Fruit fly (Drosophila melanogaster) whole organism, embryonic: ENCODE data around the gene Jon25Bi.

Experiments
- Ada2b ChIP-seq: fragments of 200-800 bp; sonication (Bioruptor generic); IDR thresholded peaks from 2 replicates; pipeline ENCODE4 v1.3.6; 2022; ENCODE audit warnings: missing biosample characterization, missing genetic modification characterization
- Atf3 ChIP-seq: fragments of 200-800 bp; sonication (Bioruptor generic); optimal IDR thresholded peaks from 3 replicates; lab custom pipeline; 2016; ENCODE audit warnings: missing biosample characterization, missing genetic modification characterization
- B-H1 ChIP-seq: fragments of 200-800 bp; sonication (Bioruptor generic); IDR thresholded peaks from 3 replicates; pipeline ENCODE4 v1.3.6; 2022; ENCODE audit warnings: missing biosample characterization, missing genetic modification characterization
- CG10147 ChIP-seq: fragments of 200-800 bp; sonication (Bioruptor generic); optimal IDR thresholded peaks from 2 replicates; lab custom pipeline; 2019; ENCODE audit warnings: missing biosample characterization, mild to moderate bottlenecking, missing genetic modification characterization, moderate library complexity
- CG10462 ChIP-seq: fragments of 200-800 bp; sonication (Bioruptor generic); optimal IDR thresholded peaks from 2 replicates; lab custom pipeline; 2016; ENCODE audit warnings: missing biosample characterization, missing genetic modification characterization
- CG10959 ChIP-seq: fragments of 200-800 bp; sonication (Bioruptor generic); IDR thresholded peaks from 2 replicates; pipeline ENCODE4 v1.3.6; 2022; ENCODE audit warnings: missing biosample characterization, missing genetic modification characterization
- CG11695 ChIP-seq: fragments of 200-800 bp; sonication (Bioruptor generic); IDR thresholded peaks from 3 replicates; pipeline ENCODE4 v1.3.6; 2022; ENCODE audit warnings: missing biosample characterization, missing genetic modification characterization
- CG13287 ChIP-seq: fragments of 200-800 bp; sonication (Bioruptor generic); IDR thresholded peaks from 2 replicates; pipeline ENCODE4 v1.3.6; 2022; ENCODE audit warnings: missing biosample characterization, missing genetic modification characterization; ENCODE audit not compliant: partially characterized antibody
- CG14860 ChIP-seq: fragments of 200-800 bp; sonication (Bioruptor generic); IDR thresholded peaks from 3 replicates; pipeline ENCODE4 v1.3.6; 2022; ENCODE audit warnings: missing biosample characterization, missing genetic modification characterization; ENCODE audit not compliant: partially characterized antibody
- CG15073 ChIP-seq: fragments of 200-800 bp; sonication (Bioruptor generic); optimal IDR thresholded peaks from 2 replicates; lab custom pipeline; 2016; ENCODE audit warnings: missing biosample characterization, missing genetic modification characterization
- CG1603 ChIP-seq: fragments of 200-800 bp; sonication (Bioruptor generic); optimal IDR thresholded peaks from 2 replicates; lab custom pipeline; 2019; ENCODE audit warnings: missing biosample characterization, mild to moderate bottlenecking, missing genetic modification characterization, moderate library complexity
- CG17359 ChIP-seq: fragments of 200-800 bp; sonication (Bioruptor generic); optimal IDR thresholded peaks from 3 replicates; lab custom pipeline; 2018; ENCODE audit warnings: missing biosample characterization, mild to moderate bottlenecking, missing genetic modification characterization, moderate library complexity
- CG17361 ChIP-seq: fragments of 200-800 bp; sonication (Bioruptor generic); IDR thresholded peaks from 3 replicates; pipeline ENCODE4 v1.3.6; 2022; ENCODE audit warnings: missing biosample characterization, missing genetic modification characterization
- CG17612 ChIP-seq: fragments of 200-800 bp; sonication (Bioruptor generic); IDR thresholded peaks from 2 replicates; pipeline ENCODE4 v1.3.6; 2022; ENCODE audit warnings: missing biosample characterization, missing genetic modification characterization
- CG17912 ChIP-seq: fragments of 200-800 bp; sonication (Bioruptor generic); optimal IDR thresholded peaks from 2 replicates; lab custom pipeline; 2018; ENCODE audit warnings: missing biosample characterization, mild to moderate bottlenecking, missing genetic modification characterization
- CG3726 ChIP-seq: fragments of 200-800 bp; sonication (Bioruptor generic); IDR thresholded peaks from 3 replicates; pipeline ENCODE4, ENCODE4 v1.3.6; 2022; ENCODE audit warnings: missing biosample characterization, missing genetic modification characterization
- Dref ChIP-seq: fragments of 200-800 bp; sonication (Bioruptor generic); IDR thresholded peaks from 2 replicates; pipeline ENCODE4 v1.3.6; 2022; ENCODE audit warnings: missing biosample characterization, missing genetic modification characterization
- Ets65A ChIP-seq: fragments of 200-800 bp; sonication (Bioruptor generic); peaks from one replicate; lab custom pipeline; 2016; ENCODE audit warnings: missing biosample characterization, missing genetic modification characterization
- Gsc ChIP-seq: fragments of 200-800 bp; sonication (Bioruptor generic); IDR thresholded peaks from 2 replicates; pipeline ENCODE4 v1.3.6; 2022; ENCODE audit warnings: missing biosample characterization, missing genetic modification characterization
- H15 ChIP-seq: fragments of 200-800 bp; sonication (Bioruptor generic); IDR thresholded peaks from 3 replicates; pipeline ENCODE4 v1.3.6; 2022; ENCODE audit warnings: missing biosample characterization, missing genetic modification characterization
- HLHmδ ChIP-seq: fragments of 200-800 bp; sonication (Bioruptor generic); optimal IDR thresholded peaks from 2 replicates; lab custom pipeline; 2018; ENCODE audit warnings: missing biosample characterization, mild to moderate bottlenecking, missing genetic modification characterization, moderate library complexity
- Hr78 ChIP-seq, 2 experiments: fragments of 200-800 bp in 1 of 2; fragments of >200 bp in 1 of 2; sonication (Bioruptor generic) in 1 of 2; optimal IDR thresholded peaks; 2 replicates each; lab custom pipeline; 2017 to 2019; ENCODE audit warnings: missing biosample characterization in 2 of 2, missing genetic modification characterization in 2 of 2, mild to moderate bottlenecking in 1 of 2, moderate library complexity in 1 of 2
- Lim3 ChIP-seq: fragments of 200-800 bp; sonication (Bioruptor generic); IDR thresholded peaks from 2 replicates; pipeline ENCODE4 v1.3.6; 2022; ENCODE audit warnings: missing biosample characterization, missing genetic modification characterization
- NFAT ChIP-seq: fragments of 200-800 bp; sonication (Bioruptor generic); IDR thresholded peaks from 2 replicates; pipeline ENCODE4 v1.3.6; 2022; ENCODE audit warnings: missing biosample characterization, missing genetic modification characterization
- Nf-YC ChIP-seq: fragments of 200-800 bp; optimal IDR thresholded peaks from 3 replicates; lab custom pipeline; 2019; ENCODE audit warnings: missing biosample characterization, mild to moderate bottlenecking, missing genetic modification characterization, moderate library complexity
- Optix ChIP-seq: fragments of 200-800 bp; sonication (Bioruptor generic); IDR thresholded peaks from 3 replicates; pipeline ENCODE4 v1.3.6; 2022; ENCODE audit warnings: missing biosample characterization, missing genetic modification characterization
- Stat92E ChIP-seq, 3 experiments: fragments of >200 bp in 2 of 3; fragments of 200-800 bp in 1 of 3; sonication (Bioruptor generic) in 1 of 3; optimal IDR thresholded peaks; 2 replicates each; lab custom pipeline; 2017 to 2019; ENCODE audit warnings: missing biosample characterization in 3 of 3, missing genetic modification characterization in 3 of 3, mild to moderate bottlenecking in 1 of 3, moderate library complexity in 1 of 3
- Taf1 ChIP-seq: fragments of 200-800 bp; sonication (Bioruptor generic); IDR thresholded peaks from 2 replicates; pipeline ENCODE4 v1.3.6; 2022; ENCODE audit warnings: missing biosample characterization, missing genetic modification characterization
- az2 ChIP-seq: fragments of 200-800 bp; sonication (Bioruptor generic); optimal IDR thresholded peaks from 3 replicates; lab custom pipeline; 2016; ENCODE audit warnings: missing biosample characterization, missing genetic modification characterization
- cas ChIP-seq: fragments of 200-800 bp; sonication (Bioruptor generic); IDR thresholded peaks from 2 replicates; pipeline ENCODE4 v1.3.6; 2022; ENCODE audit warnings: missing biosample characterization, missing genetic modification characterization
- cato ChIP-seq: fragments of 200-800 bp; sonication (Bioruptor generic); optimal IDR thresholded peaks from 2 replicates; lab custom pipeline; 2016; ENCODE audit warnings: missing biosample characterization, missing genetic modification characterization, borderline replicate concordance
- croc ChIP-seq: fragments of 200-800 bp; sonication (Bioruptor generic); conservative IDR thresholded peaks from 3 replicates; pipeline ENCODE4 v1.3.6; 2022; ENCODE audit warnings: missing biosample characterization, missing genetic modification characterization
- eve ChIP-seq, 2 experiments: fragments of >200 bp; optimal IDR thresholded peaks; 2 replicates each; lab custom pipeline; 2017; ENCODE audit warnings: missing biosample characterization in 2 of 2, missing genetic modification characterization in 2 of 2
- gce ChIP-seq: fragments of 200-800 bp; sonication (Bioruptor generic); IDR thresholded peaks from 3 replicates; pipeline ENCODE4 v1.3.6; 2022; ENCODE audit warnings: missing biosample characterization, missing genetic modification characterization
- grau ChIP-seq: fragments of 200-800 bp; optimal IDR thresholded peaks from 3 replicates; lab custom pipeline; 2019; ENCODE audit warnings: missing biosample characterization, mild to moderate bottlenecking, missing genetic modification characterization, moderate library complexity
- kay ChIP-seq: fragments of 200-800 bp; sonication (Bioruptor generic); optimal IDR thresholded peaks from 2 replicates; lab custom pipeline; 2016; ENCODE audit warnings: missing biosample characterization, missing genetic modification characterization
- ken ChIP-seq: fragments of 200-800 bp; sonication (Bioruptor generic); IDR thresholded peaks from 3 replicates; pipeline ENCODE4 v1.3.6; 2022; ENCODE audit warnings: missing biosample characterization, missing genetic modification characterization
- klu ChIP-seq: fragments of 200-800 bp; sonication (Bioruptor generic); IDR thresholded peaks from 2 replicates; pipeline ENCODE4 v1.3.6; 2022; ENCODE audit warnings: missing biosample characterization, missing genetic modification characterization
- lmd ChIP-seq: fragments of 200-800 bp; sonication (Bioruptor generic); IDR thresholded peaks from 2 replicates; pipeline ENCODE4 v1.3.6; 2022; ENCODE audit warnings: missing biosample characterization, missing genetic modification characterization
- nmo ChIP-seq: fragments of 200-800 bp; sonication (Bioruptor generic); optimal IDR thresholded peaks from 2 replicates; lab custom pipeline; 2018; ENCODE audit warnings: missing biosample characterization, mild to moderate bottlenecking, missing genetic modification characterization, moderate library complexity
- nom ChIP-seq: fragments of 200-800 bp; sonication (Bioruptor generic); optimal IDR thresholded peaks from 2 replicates; lab custom pipeline; 2017; ENCODE audit warnings: missing biosample characterization, missing genetic modification characterization, mild to moderate bottlenecking, moderate library complexity, missing genetic modification reagents
- prd ChIP-seq, 3 experiments: fragments of >200 bp in 2 of 3; fragments of 200-800 bp in 1 of 3; sonication (Bioruptor generic) in 1 of 3; optimal IDR thresholded peaks in 2 of 3; IDR thresholded peaks in 1 of 3; 2 replicates in 2 of 3; 3 replicates in 1 of 3; pipeline versions ENCODE4 v1.3.6 to Lab custom; 2017 to 2022; ENCODE audit warnings: missing biosample characterization in 1 of 3, missing genetic modification characterization in 1 of 3
- pzg ChIP-seq: fragments of 200-800 bp; sonication (Bioruptor generic); optimal IDR thresholded peaks from 3 replicates; lab custom pipeline; 2018; ENCODE audit warnings: missing biosample characterization, mild to moderate bottlenecking, missing genetic modification characterization, moderate library complexity
- sens ChIP-seq: fragments of 200-800 bp; sonication (Bioruptor generic); peaks from one replicate; lab custom pipeline; 2016; ENCODE audit warnings: missing biosample characterization, missing genetic modification characterization
- sisA ChIP-seq: fragments of 200-800 bp; sonication (Bioruptor generic); IDR thresholded peaks from 2 replicates; pipeline ENCODE4 v1.3.6; 2022; ENCODE audit warnings: missing biosample characterization, missing genetic modification characterization
- sob ChIP-seq: fragments of 200-800 bp; sonication (Bioruptor generic); IDR thresholded peaks from 2 replicates; pipeline ENCODE4 v1.3.6; 2022; ENCODE audit warnings: missing biosample characterization, missing genetic modification characterization
- trh ChIP-seq: fragments of 200-800 bp; sonication (Bioruptor generic); optimal IDR thresholded peaks from 2 replicates; lab custom pipeline; 2016; ENCODE audit warnings: missing biosample characterization, missing genetic modification characterization
- vnd ChIP-seq: fragments of 200-800 bp; sonication (Bioruptor generic); IDR thresholded peaks from 3 replicates; pipeline ENCODE4 v1.3.6; 2022; ENCODE audit warnings: missing biosample characterization, missing genetic modification characterization; ENCODE audit not compliant: partially characterized antibody
- yki ChIP-seq: fragments of >200 bp; optimal IDR thresholded peaks from 3 replicates; lab custom pipeline; 2018

Gene Jon25Bi

dm6 chr2L:5000919-5001581 lies 46.1 kb upstream of the Jon25Bi start (continued):
- no peak for TF ChIP-seq HLHmδ
- TF ChIP-seq B-H1 (GFP tag; lab: Robert Waterston, UW) = peak; percentile 39
- no peak for TF ChIP-seq Stat92E (GFP tag; optimal IDR thresholded peaks at IDR 0.05; lab: Kevin White, UChicago)
- TF ChIP-seq sisA (GFP tag; lab: Robert Waterston, UW) = peak; percentile 3; the same call in 1 of the 2 replicates
- peak; percentile 21 for TF ChIP-seq yki
- peak; percentile 49; the same call in 1 of the 2 replicates for TF ChIP-seq CG13287 (GFP tag; lab: Robert Waterston, UW)
- TF ChIP-seq vnd = peak; percentile 48; the same call in 2 of the 3 replicates
- peak; percentile 35 for TF ChIP-seq NFAT (GFP tag; lab: Robert Waterston, UW)
- TF ChIP-seq Taf1 = peak; percentile 52
- TF ChIP-seq eve (GFP tag; optimal IDR thresholded peaks at IDR 0.05; lab: Kevin White, UChicago) = peak in 1 of 2 experiments; percentile 44
- TF ChIP-seq CG17361 (GFP tag; lab: Robert Waterston, UW) = peak; percentile 5; the same call in 1 of the 3 replicates
- TF ChIP-seq sens (GFP tag; lab: Kevin White, UChicago) = peak; percentile 11
- peak; percentile 38; the same call in 1 of the 2 replicates for TF ChIP-seq Gsc (GFP tag; lab: Robert Waterston, UW)
- peak; percentile 94 for TF ChIP-seq grau
- no peak for TF ChIP-seq cas (GFP tag; lab: Robert Waterston, UW)
- peak; percentile 84 for TF ChIP-seq CG1603
- peak; percentile 17 for TF ChIP-seq pzg
- peak; percentile 6; the same call in 1 of the 3 replicates for TF ChIP-seq CG11695 (GFP tag; lab: Robert Waterston, UW)
- TF ChIP-seq sob = 0 out of 2 replicates have a peak, but pooled peaks have one; percentile 9
- no peak for TF ChIP-seq az2
- peak; percentile 31; the same call in 1 of the 2 replicates for TF ChIP-seq Dref (GFP tag; lab: Robert Waterston, UW)
- TF ChIP-seq CG10462 (GFP tag; lab: Kevin White, UChicago) = no peak
- TF ChIP-seq lmd = peak; percentile 20
- TF ChIP-seq nom = no peak
- TF ChIP-seq ken (GFP tag; lab: Robert Waterston, UW) = peak; percentile 28; the same call in 1 of the 3 replicates
- peak; percentile 44 for TF ChIP-seq CG17612 (GFP tag; lab: Robert Waterston, UW)
- peak; percentile 2 for TF ChIP-seq nmo (GFP tag; lab: Kevin White, UChicago)
- peak; percentile 12; the same call in 2 of the 3 replicates for TF ChIP-seq croc (GFP tag; lab: Robert Waterston, UW)
- peak; percentile 23; the same call in 2 of the 3 replicates for TF ChIP-seq Optix (GFP tag; lab: Robert Waterston, UW)
- TF ChIP-seq H15 (GFP tag; lab: Robert Waterston, UW) = peak; percentile 48; the same call in 2 of the 3 replicates
- no peak for TF ChIP-seq prd (optimal IDR thresholded peaks at IDR 0.05; lab: Kevin White, UChicago)
- peak; percentile 74 for TF ChIP-seq prd (GFP tag; IDR thresholded peaks at IDR 0.05; lab: Robert Waterston, UW)
- TF ChIP-seq klu (GFP tag; lab: Robert Waterston, UW) = 0 out of 2 replicates have a peak, but pooled peaks have one; percentile 5
- peak; percentile 73 for TF ChIP-seq Ets65A (GFP tag; lab: Kevin White, UChicago)
- TF ChIP-seq CG10147 = no peak
- peak in 1 of 2 experiments; percentile 71 for TF ChIP-seq Hr78 (GFP tag; optimal IDR thresholded peaks at IDR 0.05; lab: Kevin White, UChicago)
- no peak for TF ChIP-seq trh (GFP tag; lab: Kevin White, UChicago)
- no peak for TF ChIP-seq CG14860
- TF ChIP-seq Ada2b (GFP tag; lab: Robert Waterston, UW) = peak; percentile 56; the same call in 1 of the 2 replicates
- no peak; the same call in 2 of the 3 replicates for TF ChIP-seq CG3726 (GFP tag; lab: Robert Waterston, UW)
- TF ChIP-seq cato (GFP tag; lab: Kevin White, UChicago) = no peak
- no peak for TF ChIP-seq CG15073
- peak; percentile 69 for TF ChIP-seq Atf3 (GFP tag; lab: Kevin White, UChicago)
- no peak for TF ChIP-seq CG17359
- TF ChIP-seq Nf-YC (tag; lab: Kevin White, UChicago) = peak; percentile 20
- TF ChIP-seq Lim3 (GFP tag; lab: Robert Waterston, UW) = no peak
- no peak for TF ChIP-seq CG17912 (GFP tag; lab: Kevin White, UChicago)
- TF ChIP-seq kay (GFP tag; lab: Kevin White, UChicago) = no peak
- TF ChIP-seq gce = peak; percentile 12; the same call in 1 of the 3 replicates
- peak; percentile 29 for TF ChIP-seq CG10959 (GFP tag; lab: Robert Waterston, UW)
